Worm (Caenorhabditis elegans) whole organism, early embryonic: Measurements from ENCODE around the gene R04B5.7.

Source experiments
- B0310.2 ChIP-seq: sonication (generic microtip); optimal IDR thresholded peaks from 2 replicates; lab custom pipeline; 2016; ENCODE audit warnings: mild to moderate bottlenecking, missing genetic modification characterization, missing compliant biosample characterization
- F13C5.2 ChIP-seq: sonication (generic microtip); optimal IDR thresholded peaks from 2 replicates; lab custom pipeline; 2017; ENCODE audit warnings: mild to moderate bottlenecking, missing genetic modification characterization, inconsistent platforms, missing compliant biosample characterization
- aly-1 ChIP-seq: sonication (generic microtip); optimal IDR thresholded peaks from 2 replicates; lab custom pipeline; 2016; ENCODE audit warnings: missing genetic modification characterization, missing compliant biosample characterization
- ama-1 ChIP-seq: fragments of 150-350 bp; optimal IDR thresholded peaks from 2 replicates; lab custom pipeline; 2014
- ceh-13 ChIP-seq: fragments of 200-800 bp; sonication (Bioruptor generic); optimal IDR thresholded peaks from 2 replicates; lab custom pipeline; 2018; ENCODE audit warnings: mild to moderate bottlenecking, missing genetic modification characterization, missing compliant biosample characterization
- ceh-36 ChIP-seq: sonication (generic microtip); optimal IDR thresholded peaks from 2 replicates; lab custom pipeline; 2016; ENCODE audit warnings: missing genetic modification characterization, inconsistent platforms, missing compliant biosample characterization
- ets-7 ChIP-seq: sonication (generic microtip); optimal IDR thresholded peaks from 2 replicates; lab custom pipeline; 2016; ENCODE audit warnings: missing genotype, missing genetic modification characterization, missing compliant biosample characterization
- flt-1 ChIP-seq: fragments of 200-800 bp; sonication (Bioruptor generic); IDR thresholded peaks from 2 replicates; pipeline ENCODE4 v1.3.6; 2022; ENCODE audit warnings: missing genetic modification characterization, missing compliant biosample characterization
- hmbx-1 ChIP-seq: sonication (generic microtip); optimal IDR thresholded peaks from 2 replicates; lab custom pipeline; 2016; ENCODE audit warnings: mild to moderate bottlenecking, missing genetic modification characterization, missing compliant biosample characterization
- hmg-4 ChIP-seq: fragments of 200-800 bp; sonication (Bioruptor generic); optimal IDR thresholded peaks from 2 replicates; lab custom pipeline; 2018; ENCODE audit warnings: mild to moderate bottlenecking, missing genetic modification characterization, missing compliant biosample characterization
- hnd-1 ChIP-seq: sonication (generic microtip); optimal IDR thresholded peaks from 2 replicates; lab custom pipeline; 2016; ENCODE audit warnings: missing genetic modification characterization, missing compliant biosample characterization
- pes-1 ChIP-seq: fragments of 200-800 bp; sonication (Bioruptor generic); IDR thresholded peaks from 2 replicates; pipeline ENCODE4 v1.3.6; 2022; ENCODE audit warnings: missing genetic modification reagents, missing genetic modification characterization, missing compliant biosample characterization
- scrt-1 ChIP-seq: fragments of 200-800 bp; sonication (Bioruptor generic); IDR thresholded peaks from 2 replicates; pipeline ENCODE4 v1.3.6; 2022; ENCODE audit warnings: missing genetic modification characterization, missing compliant biosample characterization
- sea-1 ChIP-seq: fragments of 200-800 bp; sonication (Bioruptor generic); conservative IDR thresholded peaks from 2 replicates; pipeline ENCODE4 v1.3.6; 2022; ENCODE audit warnings: missing genetic modification characterization, missing compliant biosample characterization
- tbx-11 ChIP-seq: fragments of 200-800 bp; sonication (Bioruptor generic); IDR thresholded peaks from 2 replicates; pipeline ENCODE4 v1.3.6; 2022; ENCODE audit warnings: missing genetic modification characterization, missing compliant biosample characterization
- tbx-37 ChIP-seq: fragments of 200-800 bp; sonication (Bioruptor generic); conservative IDR thresholded peaks from 2 replicates; pipeline ENCODE4 v1.3.6; 2022; ENCODE audit warnings: missing genetic modification reagents, missing genetic modification characterization, missing compliant biosample characterization
- tra-4 ChIP-seq: sonication (generic microtip); optimal IDR thresholded peaks from 2 replicates; lab custom pipeline; 2017; ENCODE audit warnings: missing genetic modification characterization, missing compliant biosample characterization

R04B5.7 gene

ce11 chrV:10090461-10090860, at the start of gene R04B5.7:
Gene R04B5.7, minus strand, starts transcription at chrV:10090561.
- TF ChIP-seq hnd-1 (tag; lab: Kevin White, UChicago) (no peak), hmg-4 (GFP tag; lab: Kevin White, UChicago) (no peak), ets-7 (tag; lab: Kevin White, UChicago) (no peak), tbx-37 (GFP tag; lab: Robert Waterston, UW) (no peak), F13C5.2 (tag; lab: Kevin White, UChicago) (no peak)

- TF ChIP-seq flt-1 (GFP tag; lab: Robert Waterston, UW), result no peak
- TF ChIP-seq ceh-13 (GFP tag; lab: Kevin White, UChicago), result no peak
- no peak for TF ChIP-seq B0310.2 (tag; lab: Kevin White, UChicago)
- no peak for TF ChIP-seq tbx-11 (GFP tag; lab: Robert Waterston, UW)
- no peak for TF ChIP-seq sea-1 (GFP tag; lab: Robert Waterston, UW)
- TF ChIP-seq aly-1 (tag; lab: Kevin White, UChicago), result no peak
- TF ChIP-seq pes-1, result no peak
- no peak for TF ChIP-seq F13C5.2 (tag; lab: Kevin White, UChicago)
- TF ChIP-seq ama-1 (lab: Kevin White, UChicago), result no peak
- no peak for TF ChIP-seq hmg-4 (GFP tag; lab: Kevin White, UChicago)
- TF ChIP-seq tra-4 (tag; lab: Kevin White, UChicago), result no peak
- no peak for TF ChIP-seq tbx-37 (GFP tag; lab: Robert Waterston, UW)
- TF ChIP-seq ceh-36 (tag; lab: Kevin White, UChicago), result no peak
- no peak for TF ChIP-seq ets-7 (tag; lab: Kevin White, UChicago)
- no peak for TF ChIP-seq hnd-1 (tag; lab: Kevin White, UChicago)
- no peak for TF ChIP-seq hmbx-1
- TF ChIP-seq scrt-1, result no peak
Observed at ce11 chrV:10134077-10134693, 43.8 kb upstream of the R04B5.7 start, which contains the start of the genes C08B6.18, wdr-20 and C08B6.8. Gene C08B6.18, minus strand, starts transcription at chrV:10134127. Gene wdr-20, minus strand, starts transcription at chrV:10134158. Gene C08B6.8, plus strand, starts transcription at chrV:10134643.

- no peak for TF ChIP-seq ceh-13 (GFP tag; lab: Kevin White, UChicago)
- no peak for TF ChIP-seq hmbx-1
- no peak for TF ChIP-seq pes-1
- no peak for TF ChIP-seq B0310.2 (tag; lab: Kevin White, UChicago)
- TF ChIP-seq hmg-4 (GFP tag; lab: Kevin White, UChicago), result no peak
- TF ChIP-seq hnd-1 (tag; lab: Kevin White, UChicago), result no peak
- TF ChIP-seq sea-1 (GFP tag; lab: Robert Waterston, UW), result no peak
- no peak for TF ChIP-seq scrt-1
- no peak for TF ChIP-seq F13C5.2 (tag; lab: Kevin White, UChicago)
- no peak for TF ChIP-seq tra-4 (tag; lab: Kevin White, UChicago)
- no peak for TF ChIP-seq flt-1 (GFP tag; lab: Robert Waterston, UW)
- no peak for TF ChIP-seq ama-1 (lab: Kevin White, UChicago)
- TF ChIP-seq tbx-37 (GFP tag; lab: Robert Waterston, UW), result no peak
- TF ChIP-seq ceh-36 (tag; lab: Kevin White, UChicago), result no peak
- no peak for TF ChIP-seq tbx-11 (GFP tag; lab: Robert Waterston, UW)
- no peak for TF ChIP-seq aly-1 (tag; lab: Kevin White, UChicago)
- TF ChIP-seq ets-7 (tag; lab: Kevin White, UChicago), result no peak
Observed at ce11 chrV:10133277-10133676, 42.9 kb upstream of the R04B5.7 start.

- TF ChIP-seq tbx-37 (GFP tag; lab: Robert Waterston, UW), result no peak
- TF ChIP-seq flt-1 (GFP tag; lab: Robert Waterston, UW), result no peak
- no peak for TF ChIP-seq hmg-4 (GFP tag; lab: Kevin White, UChicago)
- no peak for TF ChIP-seq aly-1 (tag; lab: Kevin White, UChicago)
- TF ChIP-seq tbx-11 (GFP tag; lab: Robert Waterston, UW), result no peak
- TF ChIP-seq F13C5.2 (tag; lab: Kevin White, UChicago), result no peak
- no peak for TF ChIP-seq scrt-1
- no peak for TF ChIP-seq ceh-13 (GFP tag; lab: Kevin White, UChicago)
- TF ChIP-seq hmbx-1, result no peak
- no peak for TF ChIP-seq ets-7 (tag; lab: Kevin White, UChicago)
- TF ChIP-seq hnd-1 (tag; lab: Kevin White, UChicago), result no peak
- no peak for TF ChIP-seq tra-4 (tag; lab: Kevin White, UChicago)
- no peak for TF ChIP-seq ceh-36 (tag; lab: Kevin White, UChicago)
- TF ChIP-seq pes-1, result no peak
- TF ChIP-seq ama-1 (lab: Kevin White, UChicago), result no peak
- no peak for TF ChIP-seq B0310.2 (tag; lab: Kevin White, UChicago)
- TF ChIP-seq sea-1 (GFP tag; lab: Robert Waterston, UW), result no peak
Observed at ce11 chrV:10130195-10130594, 39.8 kb upstream of the R04B5.7 start, which contains the start of gene aos-1. Gene aos-1, minus strand, starts transcription at chrV:10130295.

ce11 chrV:10124799-10125548, 34.6 kb upstream of the R04B5.7 start, which contains the start of gene C08B6.10:
Gene C08B6.10, plus strand, starts transcription at chrV:10125498.
- TF ChIP-seq hmbx-1, result no peak

ce11 chrV:10123324-10123723, 33.0 kb upstream of the R04B5.7 start, which contains the start of gene C08B6.6:
Gene C08B6.6, plus strand, starts transcription at chrV:10123624.
- TF ChIP-seq tbx-11 (GFP tag; lab: Robert Waterston, UW) (no peak), aly-1 (tag; lab: Kevin White, UChicago) (no peak), hmbx-1 (no peak), B0310.2 (tag; lab: Kevin White, UChicago) (no peak), ets-7 (tag; lab: Kevin White, UChicago) (no peak), sea-1 (GFP tag; lab: Robert Waterston, UW) (no peak), ceh-36 (tag; lab: Kevin White, UChicago) (no peak), ama-1 (lab: Kevin White, UChicago) (no peak), hnd-1 (tag; lab: Kevin White, UChicago) (no peak), tra-4 (tag; lab: Kevin White, UChicago) (no peak), pes-1 (no peak), ceh-13 (GFP tag; lab: Kevin White, UChicago) (no peak), tbx-37 (GFP tag; lab: Robert Waterston, UW) (no peak), flt-1 (GFP tag; lab: Robert Waterston, UW) (no peak)
